Worm (Caenorhabditis elegans): ENCODE results near the gene clec-1.

- TF ChIP-seq xnd-1 (tag; optimal IDR thresholded peaks at IDR 0.05) (no peak), F49E8.2 (tag; optimal IDR thresholded peaks at IDR 0.05; ENCODE audit: insufficient read depth) (no peak), unc-62 (GFP tag; optimal IDR thresholded peaks at IDR 0.05) (no peak), snpc-1.3 (tag; optimal IDR thresholded peaks at IDR 0.05; ENCODE audit: insufficient read depth) (no peak), dpff-1 (tag; optimal IDR thresholded peaks at IDR 0.05) (no peak), ama-1 (optimal IDR thresholded peaks at IDR 0.05) (no peak), ama-1 (GFP tag; optimal IDR thresholded peaks at IDR 0.05) (no peak), nhr-120 (GFP tag; IDR thresholded peaks at IDR 0.05) (no peak), nfya-1 (tag; optimal IDR thresholded peaks at IDR 0.05; ENCODE audit: borderline replicate concordance, insufficient read depth) (no peak), F37B4.10 (GFP tag; IDR thresholded peaks at IDR 0.05) (no peak), let-607 (tag; optimal IDR thresholded peaks at IDR 0.05) (no peak), snpc-4 (GFP tag; optimal IDR thresholded peaks at IDR 0.05) (no peak), snpc-4 (tag; optimal IDR thresholded peaks at IDR 0.05) (no peak)
Observed at ce11 chrV:5708331-5708730, 8.4 kb downstream of the clec-1 start.

Data from whole organism, young adult.